Fruit fly (Drosophila melanogaster) whole organism, embryonic: ENCODE measurements around the gene Gr61a.
A peak's percentile ranks its signal among the peaks of the same experiment; 100 is the strongest.

Experiments
- Bteb2 ChIP-seq: fragments of 200-800 bp; sonication (Bioruptor generic); optimal IDR thresholded peaks from 2 replicates; lab custom pipeline; 2016; ENCODE audit warnings: missing biosample characterization, missing genetic modification characterization
- C15 ChIP-seq: fragments of 200-800 bp; sonication (Bioruptor generic); IDR thresholded peaks from 3 replicates; pipeline ENCODE4 v1.3.6; 2022; ENCODE audit warnings: missing biosample characterization, missing genetic modification characterization
- CG11085 ChIP-seq: fragments of 200-800 bp; sonication (Bioruptor generic); IDR thresholded peaks from 2 replicates; pipeline ENCODE4 v1.3.6; 2022; ENCODE audit warnings: missing biosample characterization, missing genetic modification characterization
- CG11456 ChIP-seq: fragments of 200-800 bp; sonication (Bioruptor generic); IDR thresholded peaks from 3 replicates; pipeline ENCODE4 v1.3.6; 2022; ENCODE audit warnings: missing biosample characterization, missing genetic modification characterization
- CG12071 ChIP-seq: fragments of 200-800 bp; sonication (Bioruptor generic); optimal IDR thresholded peaks from 3 replicates; lab custom pipeline; 2018; ENCODE audit warnings: missing biosample characterization, mild to moderate bottlenecking, missing genetic modification characterization
- CG12219 ChIP-seq: fragments of 200-800 bp; sonication (Bioruptor generic); optimal IDR thresholded peaks from 3 replicates; lab custom pipeline; 2018; ENCODE audit warnings: missing biosample characterization, mild to moderate bottlenecking, missing genetic modification characterization
- CG12299 ChIP-seq: fragments of 200-800 bp; sonication (Bioruptor generic); optimal IDR thresholded peaks from 2 replicates; lab custom pipeline; 2018; ENCODE audit warnings: missing biosample characterization, mild to moderate bottlenecking, missing genetic modification characterization
- CG14441 ChIP-seq: fragments of 200-800 bp; sonication (Bioruptor generic); IDR thresholded peaks from 2 replicates; pipeline ENCODE4 v1.3.6; 2022; ENCODE audit warnings: missing biosample characterization, missing genetic modification characterization
- CG15601 ChIP-seq: fragments of 200-800 bp; sonication (Bioruptor generic); optimal IDR thresholded peaks from 3 replicates; lab custom pipeline; 2019; ENCODE audit warnings: missing biosample characterization, mild to moderate bottlenecking, missing genetic modification characterization, moderate library complexity
- CG17361 ChIP-seq: fragments of 200-800 bp; sonication (Bioruptor generic); IDR thresholded peaks from 3 replicates; pipeline ENCODE4 v1.3.6; 2022; ENCODE audit warnings: missing biosample characterization, missing genetic modification characterization
- CG17612 ChIP-seq: fragments of 200-800 bp; sonication (Bioruptor generic); IDR thresholded peaks from 2 replicates; pipeline ENCODE4 v1.3.6; 2022; ENCODE audit warnings: missing biosample characterization, missing genetic modification characterization
- CG18599 ChIP-seq: fragments of 200-800 bp; sonication (Bioruptor generic); optimal IDR thresholded peaks from 3 replicates; lab custom pipeline; 2017; ENCODE audit warnings: missing biosample characterization, missing genetic modification characterization, mild to moderate bottlenecking, moderate library complexity, missing genetic modification reagents
- CG2875 ChIP-seq: fragments of 200-800 bp; sonication (Bioruptor generic); optimal IDR thresholded peaks from 2 replicates; lab custom pipeline; 2017; ENCODE audit warnings: missing biosample characterization, mild to moderate bottlenecking, missing genetic modification characterization, missing genetic modification reagents
- CG31441 ChIP-seq: fragments of 200-800 bp; sonication (Bioruptor generic); IDR thresholded peaks from 2 replicates; pipeline ENCODE4 v1.3.6; 2022; ENCODE audit warnings: missing biosample characterization, missing genetic modification characterization
- CG32767 ChIP-seq: fragments of 200-800 bp; sonication (Bioruptor generic); IDR thresholded peaks from 2 replicates; pipeline ENCODE4 v1.3.6; 2022; ENCODE audit warnings: missing biosample characterization, missing genetic modification characterization
- CG34224 ChIP-seq: fragments of 200-800 bp; sonication (Bioruptor generic); IDR thresholded peaks from 3 replicates; pipeline ENCODE4 v1.3.6; 2022; ENCODE audit warnings: missing biosample characterization, missing genetic modification characterization; ENCODE audit not compliant: partially characterized antibody
- CG3726 ChIP-seq: fragments of 200-800 bp; sonication (Bioruptor generic); IDR thresholded peaks from 3 replicates; pipeline ENCODE4, ENCODE4 v1.3.6; 2022; ENCODE audit warnings: missing biosample characterization, missing genetic modification characterization
- CG4282 ChIP-seq: fragments of 200-800 bp; sonication (Bioruptor generic); optimal IDR thresholded peaks from 2 replicates; lab custom pipeline; 2016; ENCODE audit warnings: missing biosample characterization, missing genetic modification characterization
- CG4617 ChIP-seq: fragments of 200-800 bp; sonication (Bioruptor generic); optimal IDR thresholded peaks from 3 replicates; lab custom pipeline; 2016; ENCODE audit warnings: missing biosample characterization, missing genetic modification characterization, borderline replicate concordance
- CG6654 ChIP-seq: fragments of 200-800 bp; sonication (Bioruptor generic); optimal IDR thresholded peaks from 2 replicates; lab custom pipeline; 2017; ENCODE audit warnings: missing biosample characterization, mild to moderate bottlenecking, missing genetic modification characterization
- CG7271 ChIP-seq: fragments of 200-800 bp; sonication (Bioruptor generic); optimal IDR thresholded peaks from 2 replicates; lab custom pipeline; 2018; ENCODE audit warnings: missing biosample characterization, mild to moderate bottlenecking, missing genetic modification characterization, moderate library complexity
- D ChIP-seq, 2 experiments: fragments of 200-800 bp in 1 of 2; fragments of >200 bp in 1 of 2; sonication (Bioruptor generic) in 1 of 2; optimal IDR thresholded peaks; 2 replicates in 1 of 2; 3 replicates in 1 of 2; lab custom pipeline; 2017; ENCODE audit warnings: mild to moderate bottlenecking in 1 of 2, missing biosample characterization in 1 of 2, missing genetic modification characterization in 1 of 2, missing genetic modification reagents in 1 of 2
- Dek ChIP-seq: fragments of 200-800 bp; sonication (Bioruptor generic); optimal IDR thresholded peaks from 3 replicates; lab custom pipeline; 2019; ENCODE audit warnings: missing biosample characterization, mild to moderate bottlenecking, missing genetic modification characterization, moderate library complexity
- GATAe ChIP-seq: fragments of 200-800 bp; sonication (Bioruptor generic); conservative IDR thresholded peaks from 2 replicates; pipeline ENCODE4 v1.3.6; 2022; ENCODE audit warnings: missing biosample characterization, missing genetic modification characterization
- Hsf ChIP-seq: fragments of 200-800 bp; sonication (Bioruptor generic); optimal IDR thresholded peaks from 3 replicates; lab custom pipeline; 2016; ENCODE audit warnings: missing biosample characterization, missing genetic modification characterization
- NC2α ChIP-seq: fragments of 200-800 bp; sonication (Bioruptor generic); optimal IDR thresholded peaks from 2 replicates; lab custom pipeline; 2016; ENCODE audit warnings: missing biosample characterization, missing genetic modification characterization
- NFAT ChIP-seq: fragments of 200-800 bp; sonication (Bioruptor generic); IDR thresholded peaks from 2 replicates; pipeline ENCODE4 v1.3.6; 2022; ENCODE audit warnings: missing biosample characterization, missing genetic modification characterization
- Pdp1 ChIP-seq, 2 experiments: fragments of 200-800 bp; sonication (Bioruptor generic); optimal IDR thresholded peaks; 3 replicates each; lab custom pipeline; 2016; ENCODE audit warnings: missing biosample characterization in 2 of 2, missing genetic modification characterization in 2 of 2, mild to moderate bottlenecking in 1 of 2, moderate library complexity in 1 of 2
- Ravus ChIP-seq: fragments of 200-800 bp; sonication (Bioruptor generic); IDR thresholded peaks from 2 replicates; pipeline ENCODE4 v1.3.6; 2022; ENCODE audit warnings: missing biosample characterization, missing genetic modification characterization
- Sox100B ChIP-seq: fragments of 200-800 bp; sonication (Bioruptor generic); optimal IDR thresholded peaks from 3 replicates; lab custom pipeline; 2018; ENCODE audit warnings: missing biosample characterization, mild to moderate bottlenecking, missing genetic modification characterization
- Sry-δ ChIP-seq: fragments of 200-800 bp; sonication (Bioruptor generic); optimal IDR thresholded peaks from 2 replicates; lab custom pipeline; 2016; ENCODE audit warnings: missing biosample characterization, missing genetic modification characterization
- Trl ChIP-seq, 3 experiments: fragments of >200 bp in 2 of 3; fragments of 200-800 bp in 1 of 3; sonication (Bioruptor generic) in 1 of 3; optimal IDR thresholded peaks; 2 replicates in 1 of 3; 3 replicates in 2 of 3; lab custom pipeline; 2016 to 2017; ENCODE audit warnings: missing biosample characterization in 1 of 3, missing genetic modification characterization in 1 of 3
- bowl ChIP-seq: fragments of 200-800 bp; sonication (Bioruptor generic); IDR thresholded peaks from 2 replicates; pipeline ENCODE4 v1.3.6; 2022; ENCODE audit warnings: missing biosample characterization, missing genetic modification characterization
- cad ChIP-seq: fragments of >200 bp; optimal IDR thresholded peaks from 2 replicates; lab custom pipeline; 2017; ENCODE audit warnings: missing biosample characterization, missing genetic modification characterization
- chm ChIP-seq: fragments of 200-800 bp; sonication (Bioruptor generic); IDR thresholded peaks from 2 replicates; pipeline ENCODE4 v1.3.6; 2022; ENCODE audit warnings: missing biosample characterization, missing genetic modification characterization
- crc ChIP-seq: fragments of 200-800 bp; sonication (Bioruptor generic); optimal IDR thresholded peaks from 2 replicates; lab custom pipeline; 2016; ENCODE audit warnings: missing biosample characterization, missing genetic modification characterization
- crol ChIP-seq: fragments of 200-800 bp; sonication (Bioruptor generic); IDR thresholded peaks from 2 replicates; pipeline ENCODE4 v1.3.6; 2022; ENCODE audit warnings: missing biosample characterization, missing genetic modification characterization
- da ChIP-seq: fragments of 200-800 bp; sonication (Bioruptor generic); optimal IDR thresholded peaks from 2 replicates; lab custom pipeline; 2016; ENCODE audit warnings: missing biosample characterization, missing genetic modification characterization
- dimm ChIP-seq: fragments of 200-800 bp; sonication (Bioruptor generic); IDR thresholded peaks from 2 replicates; pipeline ENCODE4 v1.3.6; 2022; ENCODE audit warnings: missing biosample characterization, missing genetic modification characterization
- eyg ChIP-seq: fragments of 200-800 bp; sonication (Bioruptor generic); optimal IDR thresholded peaks from 3 replicates; lab custom pipeline; 2016; ENCODE audit warnings: missing biosample characterization, missing genetic modification characterization
- gt ChIP-seq: fragments of 200-800 bp; sonication (Bioruptor generic); IDR thresholded peaks from 2 replicates; pipeline ENCODE4 v1.3.6; 2022; ENCODE audit warnings: missing biosample characterization, missing genetic modification characterization
- jumu ChIP-seq: fragments of 200-800 bp; sonication (Bioruptor generic); optimal IDR thresholded peaks from 3 replicates; lab custom pipeline; 2016; ENCODE audit warnings: missing biosample characterization, missing genetic modification characterization
- kah ChIP-seq: fragments of 200-800 bp; sonication (Bioruptor generic); optimal IDR thresholded peaks from 2 replicates; lab custom pipeline; 2018; ENCODE audit warnings: missing biosample characterization, mild to moderate bottlenecking, missing genetic modification characterization
- ken ChIP-seq: fragments of 200-800 bp; sonication (Bioruptor generic); IDR thresholded peaks from 3 replicates; pipeline ENCODE4 v1.3.6; 2022; ENCODE audit warnings: missing biosample characterization, missing genetic modification characterization
- nau ChIP-seq: fragments of 200-800 bp; sonication (Bioruptor generic); optimal IDR thresholded peaks from 3 replicates; lab custom pipeline; 2017; ENCODE audit warnings: missing biosample characterization, mild to moderate bottlenecking, missing genetic modification characterization, missing genetic modification reagents
- sim ChIP-seq: fragments of 200-800 bp; sonication (Bioruptor generic); IDR thresholded peaks from 2 replicates; pipeline ENCODE4 v1.3.6; 2022; ENCODE audit warnings: missing biosample characterization, missing genetic modification characterization
- stc ChIP-seq: fragments of 200-800 bp; sonication (Bioruptor generic); IDR thresholded peaks from 2 replicates; pipeline ENCODE4 v1.3.6; 2022; ENCODE audit warnings: missing biosample characterization, missing genetic modification characterization
- tin ChIP-seq: fragments of 200-800 bp; sonication (Bioruptor generic); optimal IDR thresholded peaks from 3 replicates; lab custom pipeline; 2016; ENCODE audit warnings: missing biosample characterization, missing genetic modification characterization
- trem ChIP-seq: fragments of 200-800 bp; optimal IDR thresholded peaks from 3 replicates; lab custom pipeline; 2019; ENCODE audit warnings: missing biosample characterization, mild to moderate bottlenecking, missing genetic modification characterization, moderate library complexity

The Gr61a gene

dm6 chr3L:796926-797802 lies 44.1 kb upstream of the Gr61a start (continued):
- TF ChIP-seq CG15601: peak; percentile 49
- no peak for TF ChIP-seq Hsf
- no peak for TF ChIP-seq bowl (GFP tag; lab: Robert Waterston, UW)
- peak; percentile 48 for TF ChIP-seq CG14441 (GFP tag; lab: Robert Waterston, UW)
- TF ChIP-seq CG2875 (GFP tag; lab: Kevin White, UChicago): peak; percentile 37
- no peak for TF ChIP-seq CG4617
- peak; percentile 21 for TF ChIP-seq CG6654
- TF ChIP-seq CG12071 (GFP tag; lab: Kevin White, UChicago): peak; percentile 12
- peak; percentile 39 for TF ChIP-seq Dek (tag; lab: Kevin White, UChicago)
- TF ChIP-seq CG4282: no peak
- TF ChIP-seq Sox100B (GFP tag; lab: Kevin White, UChicago): peak; percentile 63
- TF ChIP-seq Sry-δ (GFP tag; lab: Kevin White, UChicago): no peak
- peak; percentile 90 for TF ChIP-seq CG18599 (GFP tag; lab: Kevin White, UChicago)
- no peak for TF ChIP-seq CG17612 (GFP tag; lab: Robert Waterston, UW)
- TF ChIP-seq chm (GFP tag; lab: Robert Waterston, UW): peak; percentile 37; the same call in 1 of the 2 replicates
- TF ChIP-seq crc (GFP tag; lab: Kevin White, UChicago): no peak
- TF ChIP-seq eyg (GFP tag; lab: Kevin White, UChicago): no peak
- TF ChIP-seq dimm (GFP tag; lab: Robert Waterston, UW): no peak
- 0 out of 2 replicates have a peak, but pooled peaks have one; percentile 14 for TF ChIP-seq NFAT (GFP tag; lab: Robert Waterston, UW)
- no peak for TF ChIP-seq CG32767
- peak; percentile 66 for TF ChIP-seq CG17361 (GFP tag; lab: Robert Waterston, UW)
- no peak for TF ChIP-seq C15 (GFP tag; lab: Robert Waterston, UW)
- peak; percentile 64 for TF ChIP-seq CG31441 (GFP tag; lab: Robert Waterston, UW)
- TF ChIP-seq Ravus (GFP tag; lab: Robert Waterston, UW): peak; percentile 28
- peak; percentile 4 for TF ChIP-seq kah
- TF ChIP-seq gt (GFP tag; lab: Robert Waterston, UW): no peak
- TF ChIP-seq CG12299: no peak
- no peak for TF ChIP-seq CG7271 (tag; lab: Kevin White, UChicago)
- peak; percentile 72; the same call in 1 of the 2 replicates for TF ChIP-seq stc
- peak; percentile 63 for TF ChIP-seq crol
- no peak for TF ChIP-seq CG3726 (GFP tag; lab: Robert Waterston, UW)
- TF ChIP-seq Trl (optimal IDR thresholded peaks at IDR 0.05; lab: Kevin White, UChicago): no peak
- no peak for TF ChIP-seq Trl (GFP tag; optimal IDR thresholded peaks at IDR 0.05; lab: Kevin White, UChicago)
- no peak for TF ChIP-seq ken (GFP tag; lab: Robert Waterston, UW)
- no peak for TF ChIP-seq da
- peak; percentile 51 for TF ChIP-seq tin (GFP tag; lab: Kevin White, UChicago)
- TF ChIP-seq CG11456 (GFP tag; lab: Robert Waterston, UW): 0 out of 3 replicates have a peak, but pooled peaks have one; percentile 11
- no peak for TF ChIP-seq CG11085
- TF ChIP-seq trem (tag; lab: Kevin White, UChicago): peak; percentile 18
- TF ChIP-seq NC2α: no peak
- TF ChIP-seq jumu (GFP tag; lab: Kevin White, UChicago): no peak
- no peak for TF ChIP-seq CG34224 (GFP tag; lab: Robert Waterston, UW)
- TF ChIP-seq nau (GFP tag; lab: Kevin White, UChicago): no peak
- TF ChIP-seq Pdp1 (GFP tag; optimal IDR thresholded peaks at IDR 0.05; lab: Kevin White, UChicago): no peak
- no peak for TF ChIP-seq cad (GFP tag; lab: Kevin White, UChicago)
- no peak for TF ChIP-seq Bteb2 (GFP tag; lab: Kevin White, UChicago)
- TF ChIP-seq GATAe: no peak
- TF ChIP-seq D (optimal IDR thresholded peaks at IDR 0.05; lab: Kevin White, UChicago): no peak
- TF ChIP-seq D (GFP tag; optimal IDR thresholded peaks at IDR 0.05; lab: Kevin White, UChicago): peak; percentile 53
- TF ChIP-seq CG12219 (GFP tag; lab: Kevin White, UChicago): peak; percentile 6
- TF ChIP-seq sim (GFP tag; lab: Robert Waterston, UW): no peak
